Fruit fly (Drosophila melanogaster) whole organism, embryonic: ENCODE results near the gene CG10492.

ENCODE experiments used
- Asciz ChIP-seq: fragments of 200-800 bp; sonication (Bioruptor generic); optimal IDR thresholded peaks from 2 replicates; lab custom pipeline; 2017; ENCODE audit warnings: missing biosample characterization, mild to moderate bottlenecking, missing genetic modification characterization, missing genetic modification reagents
- Atf-2 ChIP-seq: fragments of 200-800 bp; sonication (Bioruptor generic); optimal IDR thresholded peaks from 2 replicates; lab custom pipeline; 2016; ENCODE audit warnings: missing biosample characterization, missing genetic modification characterization
- B-H1 ChIP-seq: fragments of 200-800 bp; sonication (Bioruptor generic); IDR thresholded peaks from 3 replicates; pipeline ENCODE4 v1.3.6; 2022; ENCODE audit warnings: missing biosample characterization, missing genetic modification characterization
- CG10959 ChIP-seq: fragments of 200-800 bp; sonication (Bioruptor generic); IDR thresholded peaks from 2 replicates; pipeline ENCODE4 v1.3.6; 2022; ENCODE audit warnings: missing biosample characterization, missing genetic modification characterization
- CG11085 ChIP-seq: fragments of 200-800 bp; sonication (Bioruptor generic); IDR thresholded peaks from 2 replicates; pipeline ENCODE4 v1.3.6; 2022; ENCODE audit warnings: missing biosample characterization, missing genetic modification characterization
- CG11398 ChIP-seq: fragments of 200-800 bp; sonication (Bioruptor generic); optimal IDR thresholded peaks from 2 replicates; lab custom pipeline; 2016; ENCODE audit warnings: missing biosample characterization, missing genetic modification characterization
- CG12104 ChIP-seq: fragments of 200-800 bp; sonication (Bioruptor generic); optimal IDR thresholded peaks from 3 replicates; lab custom pipeline; 2016; ENCODE audit warnings: missing biosample characterization, missing genetic modification characterization
- CG14710 ChIP-seq: fragments of 200-800 bp; sonication (Bioruptor generic); optimal IDR thresholded peaks from 3 replicates; lab custom pipeline; 2019; ENCODE audit warnings: missing biosample characterization, mild to moderate bottlenecking, missing genetic modification characterization, moderate library complexity
- CG14965 ChIP-seq: fragments of 200-800 bp; sonication (Bioruptor generic); optimal IDR thresholded peaks from 2 replicates; lab custom pipeline; 2016; ENCODE audit warnings: missing biosample characterization, missing genetic modification characterization, borderline replicate concordance
- CG15073 ChIP-seq: fragments of 200-800 bp; sonication (Bioruptor generic); optimal IDR thresholded peaks from 2 replicates; lab custom pipeline; 2016; ENCODE audit warnings: missing biosample characterization, missing genetic modification characterization
- CG1792 ChIP-seq: fragments of 200-800 bp; sonication (Bioruptor generic); optimal IDR thresholded peaks from 2 replicates; lab custom pipeline; 2016; ENCODE audit warnings: missing biosample characterization, missing genetic modification characterization
- CG18011 ChIP-seq: fragments of 200-800 bp; sonication (Bioruptor generic); optimal IDR thresholded peaks from 2 replicates; lab custom pipeline; 2017; ENCODE audit warnings: missing biosample characterization, missing genetic modification characterization, mild to moderate bottlenecking, moderate library complexity, missing genotype
- CG2120 ChIP-seq: fragments of 200-800 bp; sonication (Bioruptor generic); optimal IDR thresholded peaks from 3 replicates; lab custom pipeline; 2016; ENCODE audit warnings: missing biosample characterization, missing genetic modification characterization
- CG3838 ChIP-seq: fragments of 200-800 bp; sonication (Bioruptor generic); optimal IDR thresholded peaks from 3 replicates; lab custom pipeline; 2016; ENCODE audit warnings: missing biosample characterization, missing genetic modification characterization
- CG5953 ChIP-seq: fragments of 200-800 bp; sonication (Bioruptor generic); IDR thresholded peaks from 2 replicates; pipeline ENCODE4 v1.3.6; 2022; ENCODE audit warnings: missing biosample characterization, missing genetic modification characterization
- CG6254 ChIP-seq: fragments of 200-800 bp; sonication (Bioruptor generic); optimal IDR thresholded peaks from 3 replicates; lab custom pipeline; 2017; ENCODE audit warnings: mild to moderate bottlenecking, missing biosample characterization, missing genetic modification reagents, missing genetic modification characterization
- CG7745 ChIP-seq: fragments of 200-800 bp; sonication (Bioruptor generic); optimal IDR thresholded peaks from 2 replicates; lab custom pipeline; 2018; ENCODE audit warnings: missing biosample characterization, mild to moderate bottlenecking, missing genetic modification characterization, moderate library complexity
- CkIIα-i1 ChIP-seq: fragments of 200-800 bp; sonication (Bioruptor generic); IDR thresholded peaks from 2 replicates; pipeline ENCODE4 v1.3.6; 2022; ENCODE audit warnings: missing biosample characterization, missing genetic modification characterization
- Dip3 ChIP-seq: fragments of 200-800 bp; sonication (Bioruptor generic); optimal IDR thresholded peaks from 3 replicates; lab custom pipeline; 2016; ENCODE audit warnings: missing biosample characterization, missing genetic modification characterization
- H15 ChIP-seq: fragments of 200-800 bp; sonication (Bioruptor generic); IDR thresholded peaks from 3 replicates; pipeline ENCODE4 v1.3.6; 2022; ENCODE audit warnings: missing biosample characterization, missing genetic modification characterization
- Mad ChIP-seq: fragments of 200-800 bp; sonication (Bioruptor generic); optimal IDR thresholded peaks from 2 replicates; lab custom pipeline; 2016; ENCODE audit warnings: missing biosample characterization, missing genetic modification characterization
- Side ChIP-seq: fragments of 200-800 bp; sonication (Bioruptor generic); optimal IDR thresholded peaks from 2 replicates; lab custom pipeline; 2016; ENCODE audit warnings: missing biosample characterization, missing genetic modification characterization
- Six4 ChIP-seq: fragments of 200-800 bp; sonication (Bioruptor generic); optimal IDR thresholded peaks from 2 replicates; lab custom pipeline; 2016; ENCODE audit warnings: missing biosample characterization, missing genetic modification characterization
- Sox102F ChIP-seq: fragments of 200-800 bp; sonication (Bioruptor generic); optimal IDR thresholded peaks from 2 replicates; lab custom pipeline; 2018; ENCODE audit warnings: missing biosample characterization, mild to moderate bottlenecking, missing genetic modification characterization, moderate library complexity
- ato ChIP-seq: fragments of 200-800 bp; sonication (Bioruptor generic); IDR thresholded peaks from 2 replicates; pipeline ENCODE4 v1.3.6; 2022; ENCODE audit warnings: missing biosample characterization, missing genetic modification characterization; ENCODE audit not compliant: partially characterized antibody
- cad ChIP-seq: fragments of >200 bp; optimal IDR thresholded peaks from 2 replicates; lab custom pipeline; 2017; ENCODE audit warnings: missing biosample characterization, missing genetic modification characterization
- chif ChIP-seq, 2 experiments: fragments of 200-800 bp; sonication (Bioruptor generic); optimal IDR thresholded peaks; 3 replicates each; lab custom pipeline; 2016; ENCODE audit warnings: missing biosample characterization in 2 of 2, missing genetic modification characterization in 2 of 2
- chinmo ChIP-seq: fragments of 200-800 bp; sonication (Bioruptor generic); IDR thresholded peaks from 4 replicates; pipeline ENCODE4 v1.3.6; 2022; ENCODE audit warnings: missing biosample characterization, missing genetic modification characterization; ENCODE audit not compliant: partially characterized antibody
- dysf ChIP-seq: fragments of 200-800 bp; sonication (Bioruptor generic); IDR thresholded peaks from 3 replicates; pipeline ENCODE4 v1.3.6; 2022; ENCODE audit warnings: missing biosample characterization, missing genetic modification characterization
- exex ChIP-seq: fragments of 200-800 bp; sonication (Bioruptor generic); optimal IDR thresholded peaks from 4 replicates; lab custom pipeline; 2018; ENCODE audit warnings: missing biosample characterization, mild to moderate bottlenecking, missing genetic modification characterization, moderate library complexity
- fd102C ChIP-seq: fragments of 200-800 bp; sonication (Bioruptor generic); optimal IDR thresholded peaks from 2 replicates; lab custom pipeline; 2018; ENCODE audit warnings: missing biosample characterization, mild to moderate bottlenecking, missing genetic modification characterization, moderate library complexity
- fd64A ChIP-seq: fragments of 200-800 bp; sonication (Bioruptor generic); optimal IDR thresholded peaks from 3 replicates; lab custom pipeline; 2018; ENCODE audit warnings: missing biosample characterization, mild to moderate bottlenecking, missing genetic modification characterization
- gcm ChIP-seq: fragments of 200-800 bp; sonication (Bioruptor generic); optimal IDR thresholded peaks from 2 replicates; lab custom pipeline; 2019; ENCODE audit warnings: missing biosample characterization, mild to moderate bottlenecking, missing genetic modification characterization, moderate library complexity
- grau ChIP-seq: fragments of 200-800 bp; optimal IDR thresholded peaks from 3 replicates; lab custom pipeline; 2019; ENCODE audit warnings: missing biosample characterization, mild to moderate bottlenecking, missing genetic modification characterization, moderate library complexity
- gro ChIP-seq: fragments of 200-800 bp; sonication (Bioruptor generic); optimal IDR thresholded peaks from 2 replicates; lab custom pipeline; 2016; ENCODE audit warnings: missing biosample characterization, missing genetic modification characterization
- gsb-n ChIP-seq: fragments of 200-800 bp; sonication (Bioruptor generic); optimal IDR thresholded peaks from 3 replicates; lab custom pipeline; 2018; ENCODE audit warnings: missing biosample characterization, mild to moderate bottlenecking, missing genetic modification characterization
- gt ChIP-seq: fragments of 200-800 bp; sonication (Bioruptor generic); IDR thresholded peaks from 2 replicates; pipeline ENCODE4 v1.3.6; 2022; ENCODE audit warnings: missing biosample characterization, missing genetic modification characterization
- ham ChIP-seq: fragments of 200-800 bp; sonication (Bioruptor generic); IDR thresholded peaks from 2 replicates; pipeline ENCODE4 v1.3.6; 2022; ENCODE audit warnings: missing biosample characterization, missing genetic modification characterization
- hbn ChIP-seq: fragments of 200-800 bp; sonication (Bioruptor generic); IDR thresholded peaks from 2 replicates; pipeline ENCODE4 v1.3.6; 2022; ENCODE audit warnings: missing biosample characterization, missing genetic modification characterization; ENCODE audit not compliant: partially characterized antibody
- insv ChIP-seq, 2 experiments: fragments of 200-800 bp; sonication (Bioruptor generic); optimal IDR thresholded peaks; 3 replicates each; lab custom pipeline; 2016 to 2018; ENCODE audit warnings: missing biosample characterization in 2 of 2, missing genetic modification characterization in 2 of 2
- jigr1 ChIP-seq: fragments of 200-800 bp; sonication (Bioruptor generic); IDR thresholded peaks from 3 replicates; pipeline ENCODE4 v1.3.6; 2022; ENCODE audit warnings: missing biosample characterization, missing genetic modification characterization
- kah ChIP-seq: fragments of 200-800 bp; sonication (Bioruptor generic); optimal IDR thresholded peaks from 2 replicates; lab custom pipeline; 2018; ENCODE audit warnings: missing biosample characterization, mild to moderate bottlenecking, missing genetic modification characterization
- kni ChIP-seq: fragments of 200-800 bp; sonication (Bioruptor generic); optimal IDR thresholded peaks from 3 replicates; lab custom pipeline; 2017; ENCODE audit warnings: mild to moderate bottlenecking, missing biosample characterization, missing genetic modification reagents, missing genetic modification characterization
- mld ChIP-seq: fragments of 200-800 bp; sonication (Bioruptor generic); IDR thresholded peaks from 3 replicates; pipeline ENCODE4 v1.3.6; 2022; ENCODE audit warnings: missing biosample characterization, missing genetic modification characterization; ENCODE audit not compliant: partially characterized antibody
- p53 ChIP-seq: fragments of 200-800 bp; sonication (Bioruptor generic); optimal IDR thresholded peaks from 2 replicates; lab custom pipeline; 2016; ENCODE audit warnings: missing biosample characterization, missing genetic modification characterization
- run ChIP-seq: fragments of 200-800 bp; sonication (Bioruptor generic); optimal IDR thresholded peaks from 3 replicates; lab custom pipeline; 2018; ENCODE audit warnings: missing biosample characterization, mild to moderate bottlenecking, missing genetic modification characterization
- sens ChIP-seq: fragments of 200-800 bp; sonication (Bioruptor generic); peaks from one replicate; lab custom pipeline; 2016; ENCODE audit warnings: missing biosample characterization, missing genetic modification characterization
- slp2 ChIP-seq: fragments of 200-800 bp; sonication (Bioruptor generic); optimal IDR thresholded peaks from 2 replicates; lab custom pipeline; 2016; ENCODE audit warnings: missing biosample characterization, missing genetic modification characterization
- sna ChIP-seq: fragments of 200-800 bp; sonication (Bioruptor generic); IDR thresholded peaks from 2 replicates; pipeline ENCODE4 v1.3.6; 2022; ENCODE audit warnings: missing biosample characterization, missing genetic modification characterization; ENCODE audit not compliant: partially characterized antibody
- unc-4 ChIP-seq: fragments of 200-800 bp; sonication (Bioruptor generic); IDR thresholded peaks from 2 replicates; pipeline ENCODE4 v1.3.6; 2022; ENCODE audit warnings: missing biosample characterization, missing genetic modification characterization; ENCODE audit not compliant: partially characterized antibody
- yki ChIP-seq: fragments of >200 bp; optimal IDR thresholded peaks from 3 replicates; lab custom pipeline; 2018

CG10492 gene

DNA sequence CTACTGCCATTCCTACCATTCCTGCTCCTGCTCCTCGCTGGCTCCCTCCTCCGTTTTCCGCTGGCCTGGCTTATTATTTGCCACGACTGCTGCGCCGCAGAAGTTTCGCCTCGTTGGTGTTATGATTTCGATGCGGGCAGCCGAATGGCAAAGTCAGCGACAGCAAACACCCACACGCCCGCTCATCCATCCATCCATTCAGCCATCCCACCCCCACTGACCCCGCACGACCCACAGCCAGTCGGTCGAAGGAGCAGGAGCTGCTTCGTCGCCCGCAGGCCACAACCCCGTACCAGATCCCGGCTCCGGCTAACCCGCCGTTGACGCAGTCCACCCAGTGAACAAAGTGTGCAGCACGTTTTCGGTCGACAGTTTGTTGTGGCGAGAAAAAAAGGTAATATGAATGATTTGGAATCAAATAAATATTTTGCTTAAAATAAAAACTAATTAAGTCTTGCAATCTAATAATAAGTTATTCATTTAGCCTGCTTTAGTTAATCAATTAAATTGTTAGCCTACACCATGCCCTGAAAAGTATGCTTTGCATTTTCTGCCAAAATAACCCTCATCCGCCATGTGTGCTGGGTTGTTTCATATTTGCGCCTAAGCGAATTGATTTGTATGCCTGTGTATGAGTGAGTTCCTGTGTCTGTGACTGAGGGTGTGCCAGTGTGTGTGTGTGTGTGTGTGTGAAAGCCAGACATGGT, 27.2 kb upstream of the CG10492 start (continued):
- no peak for TF ChIP-seq Atf-2 (GFP tag; lab: Kevin White, UChicago)
- TF ChIP-seq fd102C (GFP tag; lab: Kevin White, UChicago): no peak
- TF ChIP-seq Sox102F (GFP tag; lab: Kevin White, UChicago): peak; percentile 55
- no peak for TF ChIP-seq slp2 (GFP tag; lab: Kevin White, UChicago)
- TF ChIP-seq p53 (GFP tag; lab: Kevin White, UChicago): no peak
- TF ChIP-seq CG12104: no peak
- no peak for TF ChIP-seq chinmo (GFP tag; lab: Robert Waterston, UW)
- no peak for TF ChIP-seq Mad
- TF ChIP-seq CG15073 (GFP tag; lab: Kevin White, UChicago): no peak
- TF ChIP-seq gro: peak; percentile 38
- no peak for TF ChIP-seq CkIIα-i1 (GFP tag; lab: Robert Waterston, UW)
- no peak for TF ChIP-seq mld (GFP tag; lab: Robert Waterston, UW)
- TF ChIP-seq kni (GFP tag; lab: Kevin White, UChicago): no peak
- peak; percentile 5 for TF ChIP-seq run
- no peak for TF ChIP-seq fd64A
- no peak for TF ChIP-seq cad (GFP tag; lab: Kevin White, UChicago)
- TF ChIP-seq ham (GFP tag; lab: Robert Waterston, UW): no peak
- peak; percentile 0 for TF ChIP-seq Dip3 (GFP tag; lab: Kevin White, UChicago)
- TF ChIP-seq Asciz (GFP tag; lab: Kevin White, UChicago): peak; percentile 25
- no peak for TF ChIP-seq CG18011 (GFP tag; lab: Kevin White, UChicago)
- TF ChIP-seq unc-4 (GFP tag; lab: Robert Waterston, UW): no peak
- TF ChIP-seq gcm (GFP tag; lab: Kevin White, UChicago): peak; percentile 38
- no peak for TF ChIP-seq CG1792
- TF ChIP-seq CG14965 (GFP tag; lab: Kevin White, UChicago): no peak
- TF ChIP-seq exex (tag; lab: Kevin White, UChicago): peak; percentile 33
- no peak for TF ChIP-seq CG6254 (GFP tag; lab: Kevin White, UChicago)
- peak; percentile 73 for TF ChIP-seq CG2120 (GFP tag; lab: Kevin White, UChicago)
- TF ChIP-seq H15 (GFP tag; lab: Robert Waterston, UW): no peak
- no peak for TF ChIP-seq jigr1 (GFP tag; lab: Robert Waterston, UW)
- TF ChIP-seq CG3838 (GFP tag; lab: Kevin White, UChicago): no peak
- no peak for TF ChIP-seq ato (GFP tag; lab: Robert Waterston, UW)
- no peak for TF ChIP-seq B-H1 (GFP tag; lab: Robert Waterston, UW)
- TF ChIP-seq insv (GFP tag; optimal IDR thresholded peaks at IDR 0.05; lab: Kevin White, UChicago): no peak
- TF ChIP-seq hbn (GFP tag; lab: Robert Waterston, UW): no peak
- TF ChIP-seq sens (GFP tag; lab: Kevin White, UChicago): peak; percentile 48
- TF ChIP-seq dysf (GFP tag; lab: Robert Waterston, UW): peak; percentile 66; the same call in 2 of the 3 replicates
- no peak for TF ChIP-seq CG5953 (GFP tag; lab: Robert Waterston, UW)
- TF ChIP-seq gt (GFP tag; lab: Robert Waterston, UW): no peak
- peak; percentile 75 for TF ChIP-seq grau (tag; lab: Kevin White, UChicago)
- no peak for TF ChIP-seq sna (GFP tag; lab: Robert Waterston, UW)
- no peak for TF ChIP-seq CG14710 (tag; lab: Kevin White, UChicago)
- TF ChIP-seq chif (GFP tag; optimal IDR thresholded peaks at IDR 0.05; lab: Kevin White, UChicago): no peak
- TF ChIP-seq CG11085 (GFP tag; lab: Robert Waterston, UW): no peak
- TF ChIP-seq gsb-n (tag; lab: Kevin White, UChicago): no peak
- TF ChIP-seq Six4 (GFP tag; lab: Kevin White, UChicago): no peak
- no peak for TF ChIP-seq Side (GFP tag; lab: Kevin White, UChicago)
- no peak for TF ChIP-seq yki (lab: Kevin White, UChicago)
- TF ChIP-seq CG10959 (GFP tag; lab: Robert Waterston, UW): no peak
- TF ChIP-seq CG11398 (GFP tag; lab: Kevin White, UChicago): no peak
- TF ChIP-seq CG7745: no peak
- peak; percentile 28 for TF ChIP-seq kah (GFP tag; lab: Kevin White, UChicago)
